Worm (Caenorhabditis elegans) whole organism, young adult: ENCODE measurements around the gene F35D2.2.

Source experiments
- B0019.2 ChIP-seq: fragments of 200-800 bp; sonication (Bioruptor generic); conservative IDR thresholded peaks from 2 replicates; pipeline ENCODE4 v1.3.6; 2022; ENCODE audit warnings: missing genetic modification reagents, missing genetic modification characterization, missing compliant biosample characterization
- F33H1.4 ChIP-seq: fragments of 200-800 bp; sonication (Bioruptor generic); IDR thresholded peaks from 2 replicates; pipeline ENCODE4 v1.3.6; 2022; ENCODE audit warnings: missing genetic modification reagents, missing genetic modification characterization, missing compliant biosample characterization
- F37B4.10 ChIP-seq: fragments of 200-800 bp; sonication (Bioruptor generic); IDR thresholded peaks from 2 replicates; pipeline ENCODE4 v1.3.6; 2022; ENCODE audit warnings: missing genetic modification characterization, missing compliant biosample characterization
- F57C9.4 ChIP-seq: sonication (generic microtip); optimal IDR thresholded peaks from 2 replicates; lab custom pipeline; 2017; ENCODE audit warnings: mild to moderate bottlenecking, missing genetic modification characterization, missing compliant biosample characterization
- K12H6.12 ChIP-seq: fragments of 200-800 bp; sonication (Bioruptor generic); optimal IDR thresholded peaks from 2 replicates; lab custom pipeline; 2018; ENCODE audit warnings: mild to moderate bottlenecking, missing genetic modification characterization, missing compliant biosample characterization
- T07F8.4 ChIP-seq: sonication (generic microtip); optimal IDR thresholded peaks from 2 replicates; lab custom pipeline; 2016; ENCODE audit warnings: mild to moderate bottlenecking, missing genetic modification characterization, moderate library complexity, missing compliant biosample characterization
- Y56A3A.18 ChIP-seq: fragments of 200-800 bp; sonication (Bioruptor generic); IDR thresholded peaks from 2 replicates; pipeline ENCODE4 v1.3.6; 2022; ENCODE audit warnings: missing genetic modification reagents, missing genetic modification characterization, missing compliant biosample characterization
- aptf-2 ChIP-seq: fragments of 200-800 bp; sonication (Bioruptor generic); conservative IDR thresholded peaks from 2 replicates; pipeline ENCODE4 v1.3.6; 2022; ENCODE audit warnings: missing genetic modification reagents, missing genetic modification characterization, missing compliant biosample characterization
- attf-6 ChIP-seq: fragments of 200-800 bp; sonication (Bioruptor generic); IDR thresholded peaks from 2 replicates; pipeline ENCODE4 v1.3.6; 2022; ENCODE audit warnings: missing genetic modification reagents, missing genetic modification characterization, missing compliant biosample characterization
- cebp-1 ChIP-seq, 2 experiments: fragments of 200-800 bp in 1 of 2; sonication (Bioruptor generic) in 1 of 2; sonication (generic microtip) in 1 of 2; IDR thresholded peaks in 1 of 2; optimal IDR thresholded peaks in 1 of 2; 2 replicates each; pipeline versions ENCODE4 v1.3.6 to Lab custom; 2017 to 2022; ENCODE audit warnings: missing compliant biosample characterization in 2 of 2, missing genetic modification characterization in 2 of 2, mild to moderate bottlenecking in 1 of 2, missing genetic modification reagents in 1 of 2, moderate library complexity in 1 of 2
- ceh-27 ChIP-seq: fragments of 200-800 bp; sonication (Bioruptor generic); optimal IDR thresholded peaks from 2 replicates; lab custom pipeline; 2018; ENCODE audit warnings: mild to moderate bottlenecking, missing genetic modification characterization, moderate library complexity, missing compliant biosample characterization
- ceh-91 ChIP-seq: fragments of 200-800 bp; sonication (Bioruptor generic); IDR thresholded peaks from 2 replicates; pipeline ENCODE4 v1.3.6; 2022; ENCODE audit warnings: missing genetic modification reagents, missing genetic modification characterization, missing compliant biosample characterization
- die-1 ChIP-seq: sonication (generic microtip); optimal IDR thresholded peaks from 2 replicates; lab custom pipeline; 2016; ENCODE audit warnings: missing genotype, mild to moderate bottlenecking, missing genetic modification characterization, missing compliant biosample characterization
- egl-44 ChIP-seq: fragments of 200-800 bp; sonication (Bioruptor generic); IDR thresholded peaks from 2 replicates; pipeline ENCODE4 v1.3.6; 2022; ENCODE audit warnings: missing genetic modification reagents, missing genetic modification characterization, missing compliant biosample characterization
- egrh-3 ChIP-seq: fragments of 200-800 bp; sonication (Bioruptor generic); IDR thresholded peaks from 2 replicates; pipeline ENCODE4 v1.3.6; 2022; ENCODE audit warnings: missing genetic modification reagents, missing genetic modification characterization, missing compliant biosample characterization
- gei-17 ChIP-seq: fragments of 200-800 bp; sonication (Bioruptor generic); optimal IDR thresholded peaks from 2 replicates; lab custom pipeline; 2018; ENCODE audit warnings: mild to moderate bottlenecking, missing genetic modification characterization, missing compliant biosample characterization
- him-1 ChIP-seq: sonication (generic microtip); optimal IDR thresholded peaks from 2 replicates; lab custom pipeline; 2016; ENCODE audit warnings: missing genotype, missing genetic modification reagents, missing genetic modification characterization, missing compliant biosample characterization
- hlh-12 ChIP-seq: sonication (generic microtip); optimal IDR thresholded peaks from 2 replicates; lab custom pipeline; 2016; ENCODE audit warnings: missing genetic modification characterization, missing compliant biosample characterization
- hlh-26 ChIP-seq: fragments of 200-800 bp; sonication (Bioruptor generic); conservative IDR thresholded peaks from 2 replicates; pipeline ENCODE4 v1.3.6; 2022; ENCODE audit warnings: missing genetic modification reagents, missing genetic modification characterization, missing compliant biosample characterization
- hmg-20 ChIP-seq: fragments of 200-800 bp; sonication (Bioruptor generic); IDR thresholded peaks from 2 replicates; pipeline ENCODE4 v1.3.6; 2022; ENCODE audit warnings: missing genetic modification reagents, missing genetic modification characterization, missing compliant biosample characterization
- lag-1 ChIP-seq: fragments of 200-800 bp; sonication (Bioruptor generic); IDR thresholded peaks from 2 replicates; pipeline ENCODE4 v1.3.6; 2022; ENCODE audit warnings: missing genetic modification reagents, missing genetic modification characterization, missing compliant biosample characterization
- let-607 ChIP-seq, 2 experiments: fragments of 200-800 bp in 1 of 2; sonication (Bioruptor generic) in 1 of 2; sonication (generic microtip) in 1 of 2; optimal IDR thresholded peaks; 2 replicates each; lab custom pipeline; 2016 to 2018; ENCODE audit warnings: mild to moderate bottlenecking in 2 of 2, missing compliant biosample characterization in 2 of 2, missing genetic modification characterization in 2 of 2, moderate library complexity in 2 of 2, missing genotype in 1 of 2
- lir-1 ChIP-seq: fragments of 200-800 bp; sonication (Bioruptor generic); conservative IDR thresholded peaks from 2 replicates; pipeline ENCODE4 v1.3.6; 2022; ENCODE audit warnings: missing genetic modification reagents, missing genetic modification characterization, missing compliant biosample characterization
- lsl-1 ChIP-seq: fragments of 200-800 bp; sonication (Bioruptor generic); optimal IDR thresholded peaks from 2 replicates; lab custom pipeline; 2018; ENCODE audit warnings: mild to moderate bottlenecking, missing genetic modification characterization, moderate library complexity, missing compliant biosample characterization
- madf-10 ChIP-seq: sonication (generic microtip); optimal IDR thresholded peaks from 2 replicates; lab custom pipeline; 2016; ENCODE audit warnings: mild to moderate bottlenecking, missing genetic modification characterization, missing compliant biosample characterization
- madf-3 ChIP-seq: fragments of 200-800 bp; sonication (Bioruptor generic); IDR thresholded peaks from 2 replicates; pipeline ENCODE4 v1.3.6; 2022; ENCODE audit warnings: missing genetic modification reagents, missing genetic modification characterization, missing compliant biosample characterization
- mel-28 ChIP-seq: sonication (generic microtip); optimal IDR thresholded peaks from 2 replicates; lab custom pipeline; 2016; ENCODE audit warnings: borderline replicate concordance, mild to moderate bottlenecking, missing genetic modification characterization, missing compliant biosample characterization
- nfyb-1 ChIP-seq: fragments of 200-800 bp; sonication (Bioruptor generic); IDR thresholded peaks from 2 replicates; pipeline ENCODE4 v1.3.6; 2022; ENCODE audit warnings: missing genetic modification reagents, missing genetic modification characterization, missing compliant biosample characterization
- nhr-120 ChIP-seq: fragments of 200-800 bp; sonication (Bioruptor generic); IDR thresholded peaks from 2 replicates; pipeline ENCODE4 v1.3.6; 2022; ENCODE audit warnings: missing genetic modification characterization, missing compliant biosample characterization
- nhr-179 ChIP-seq: sonication (generic microtip); optimal IDR thresholded peaks from 2 replicates; lab custom pipeline; 2016; ENCODE audit warnings: mild to moderate bottlenecking, missing genetic modification characterization, missing compliant biosample characterization
- nhr-80 ChIP-seq: sonication (generic microtip); optimal IDR thresholded peaks from 2 replicates; lab custom pipeline; 2016; ENCODE audit warnings: missing genetic modification characterization, missing compliant biosample characterization
- pbrm-1 ChIP-seq: fragments of 200-800 bp; sonication (Bioruptor generic); IDR thresholded peaks from 2 replicates; pipeline ENCODE4 v1.3.6; 2022; ENCODE audit warnings: missing genetic modification reagents, missing genetic modification characterization, missing compliant biosample characterization
- rcor-1 ChIP-seq: fragments of 200-800 bp; sonication (Bioruptor generic); IDR thresholded peaks from 2 replicates; pipeline ENCODE4 v1.3.6; 2022; ENCODE audit warnings: missing genetic modification reagents, missing genetic modification characterization, missing compliant biosample characterization
- rpc-1 ChIP-seq, 2 experiments: fragments of 150-350 bp in 1 of 2; sonication (generic microtip) in 1 of 2; optimal IDR thresholded peaks; 2 replicates each; lab custom pipeline; 2014 to 2018; ENCODE audit warnings: missing biosample characterization in 1 of 2, missing genetic modification characterization in 1 of 2, missing genetic modification reagents in 1 of 2, missing genotype in 1 of 2
- snpc-1.1 ChIP-seq: sonication (generic microtip); optimal IDR thresholded peaks from 2 replicates; lab custom pipeline; 2017; ENCODE audit warnings: missing genetic modification characterization, mild to moderate bottlenecking, missing compliant biosample characterization, antibody characterized with exemption, moderate library complexity, missing genotype, missing genetic modification reagents; ENCODE audit not compliant: insufficient read depth
- somi-1 ChIP-seq: fragments of 200-800 bp; sonication (Bioruptor generic); optimal IDR thresholded peaks from 2 replicates; lab custom pipeline; 2018; ENCODE audit warnings: mild to moderate bottlenecking, missing genetic modification characterization, missing compliant biosample characterization
- tbp1 ChIP-seq: fragments of 200-800 bp; sonication (Bioruptor generic); optimal IDR thresholded peaks from 2 replicates; lab custom pipeline; 2018; ENCODE audit warnings: mild to moderate bottlenecking, missing genetic modification characterization, missing compliant biosample characterization
- unc-62 ChIP-seq: fragments of 150-350 bp; optimal IDR thresholded peaks from 2 replicates; lab custom pipeline; 2014; ENCODE audit warnings: missing biosample characterization, missing genetic modification reagents, missing genetic modification characterization
- zfh-2 ChIP-seq: fragments of 200-800 bp; sonication (Bioruptor generic); conservative IDR thresholded peaks from 2 replicates; pipeline ENCODE4 v1.3.6; 2022; ENCODE audit warnings: missing genetic modification reagents, missing genetic modification characterization, missing compliant biosample characterization
- ztf-26 ChIP-seq: sonication (generic microtip); optimal IDR thresholded peaks from 2 replicates; lab custom pipeline; 2017; ENCODE audit warnings: missing genetic modification characterization, missing compliant biosample characterization
- ztf-6 ChIP-seq: fragments of 200-800 bp; sonication (Bioruptor generic); IDR thresholded peaks from 2 replicates; pipeline ENCODE4 v1.3.6; 2022; ENCODE audit warnings: missing genetic modification reagents, missing genetic modification characterization, missing compliant biosample characterization

Gene F35D2.2

ce11 chrII:7615318-7615891 is 41.2 kb downstream of the F35D2.2 start (continued):
- TF ChIP-seq unc-62 (no peak), F33H1.4 (GFP tag; lab: Robert Waterston, UW) (no peak), ztf-6 (no peak), die-1 (no peak), madf-3 (peak; percentile 92), pbrm-1 (GFP tag; lab: Robert Waterston, UW) (0 out of 2 replicates have a peak, but pooled peaks have one; percentile 23), nhr-120 (no peak), zfh-2 (no peak), aptf-2 (GFP tag; lab: Robert Waterston, UW) (no peak), tbp1 (peak; percentile 16)

- TF ChIP-seq nfyb-1 (no peak), cebp-1 (GFP tag; IDR thresholded peaks at IDR 0.05; lab: Robert Waterston, UW) (peak; percentile 72), cebp-1 (tag; optimal IDR thresholded peaks at IDR 0.05; lab: Kevin White, UChicago) (peak; percentile 94)
Observed at ce11 chrII:7616141-7616540, 41.9 kb downstream of the F35D2.2 start, which contains the start of gene cdc-42. Gene cdc-42, plus strand, starts transcription at chrII:7616452.

- TF ChIP-seq nhr-80 (tag; lab: Kevin White, UChicago) (peak; percentile 52), ceh-27 (GFP tag; lab: Kevin White, UChicago) (no peak), him-1 (tag; lab: Kevin White, UChicago) (peak; percentile 2)
Observed at ce11 chrII:7618212-7618611, 44.0 kb downstream of the F35D2.2 start.

ce11 chrII:7620413-7620812 is 46.2 kb downstream of the F35D2.2 start, which contains the start of gene R07G3.8:
Gene R07G3.8, minus strand, starts transcription at chrII:7620513.
- TF ChIP-seq ztf-26 (tag; lab: Kevin White, UChicago) (no peak), him-1 (tag; lab: Kevin White, UChicago) (no peak), Y56A3A.18 (GFP tag; lab: Robert Waterston, UW) (no peak), ceh-91 (GFP tag; lab: Robert Waterston, UW) (no peak), F57C9.4 (tag; lab: Kevin White, UChicago) (no peak), attf-6 (GFP tag; lab: Robert Waterston, UW) (no peak), nhr-179 (tag; lab: Kevin White, UChicago) (no peak), snpc-1.1 (tag; lab: Kevin White, UChicago) (no peak), K12H6.12 (no peak)

ce11 chrII:7621513-7621912 is 47.3 kb downstream of the F35D2.2 start:
- no peak for TF ChIP-seq gei-17 (GFP tag; lab: Kevin White, UChicago)
- no peak for TF ChIP-seq egl-44 (GFP tag; lab: Robert Waterston, UW)
- no peak for TF ChIP-seq rpc-1 (optimal IDR thresholded peaks at IDR 0.05; lab: Kevin White, UChicago)
- TF ChIP-seq rpc-1 (tag; optimal IDR thresholded peaks at IDR 0.05; lab: Kevin White, UChicago) = no peak
- no peak for TF ChIP-seq mel-28 (tag; lab: Kevin White, UChicago)
- TF ChIP-seq hlh-12 (tag; lab: Kevin White, UChicago) = no peak
- TF ChIP-seq B0019.2 (GFP tag; lab: Robert Waterston, UW) = no peak
- no peak for TF ChIP-seq hlh-26 (GFP tag; lab: Robert Waterston, UW)
- TF ChIP-seq hmg-20 (GFP tag; lab: Robert Waterston, UW) = no peak
- TF ChIP-seq egrh-3 (GFP tag; lab: Robert Waterston, UW) = no peak
- TF ChIP-seq ceh-91 (GFP tag; lab: Robert Waterston, UW) = no peak
- TF ChIP-seq let-607 (tag; optimal IDR thresholded peaks at IDR 0.05; lab: Kevin White, UChicago) = no peak
- no peak for TF ChIP-seq lir-1 (GFP tag; lab: Robert Waterston, UW)
- TF ChIP-seq ceh-27 (GFP tag; lab: Kevin White, UChicago) = no peak
- no peak for TF ChIP-seq madf-10 (tag; lab: Kevin White, UChicago)
- TF ChIP-seq T07F8.4 (tag; lab: Kevin White, UChicago) = no peak
- no peak for TF ChIP-seq lsl-1
- TF ChIP-seq somi-1 (GFP tag; lab: Kevin White, UChicago) = no peak
- no peak for TF ChIP-seq lag-1 (GFP tag; lab: Robert Waterston, UW)
- no peak for TF ChIP-seq rcor-1
- TF ChIP-seq F37B4.10 (GFP tag; lab: Robert Waterston, UW) = no peak
- TF ChIP-seq, all 124 proteins: peak for 0
